Fruit fly (Drosophila melanogaster): ENCODE data around the gene CG43739.
A peak's percentile ranks its signal among the peaks of the same experiment; 100 is the strongest.

Gene CG43739

dm6 chr2L:20844381-20844780 is 74.3 kb downstream of the CG43739 start:
- no peak for TF ChIP-seq Hr39 (optimal IDR thresholded peaks at IDR 0.05)
- no peak for TF ChIP-seq oc (tag; optimal IDR thresholded peaks at IDR 0.05)
- 0 out of 3 replicates have a peak, but pooled peaks have one; percentile 9 for TF ChIP-seq ci (GFP tag; IDR thresholded peaks at IDR 0.05)
- no peak for TF ChIP-seq CG17328 (GFP tag; IDR thresholded peaks at IDR 0.05)
- no peak for TF ChIP-seq gce (GFP tag; IDR thresholded peaks at IDR 0.05)
- TF ChIP-seq CG9215 (GFP tag; IDR thresholded peaks at IDR 0.05), result no peak
- TF ChIP-seq dati (GFP tag; IDR thresholded peaks at IDR 0.05), result no peak
- TF ChIP-seq CG3163 (GFP tag; optimal IDR thresholded peaks at IDR 0.05), result no peak
- TF ChIP-seq Sox102F (GFP tag; optimal IDR thresholded peaks at IDR 0.05), result peak; percentile 5
- no peak for TF ChIP-seq ase (GFP tag; IDR thresholded peaks at IDR 0.05)
- TF ChIP-seq E2f2 (GFP tag; IDR thresholded peaks at IDR 0.05), result no peak
- TF ChIP-seq insv (GFP tag; optimal IDR thresholded peaks at IDR 0.05), result no peak
- TF ChIP-seq CG9437 (GFP tag; optimal IDR thresholded peaks at IDR 0.05), result no peak
- TF ChIP-seq NfI (GFP tag; optimal IDR thresholded peaks at IDR 0.05), result no peak
- no peak for TF ChIP-seq Rx (GFP tag; IDR thresholded peaks at IDR 0.05)
- TF ChIP-seq Elba2 (GFP tag; optimal IDR thresholded peaks at IDR 0.05), result no peak
- TF ChIP-seq CG13894 (tag; optimal IDR thresholded peaks at IDR 0.05), result no peak
- TF ChIP-seq tap (tag; optimal IDR thresholded peaks at IDR 0.05), result no peak
- TF ChIP-seq Drgx (GFP tag; IDR thresholded peaks at IDR 0.05), result peak; percentile 49; the same call in 1 of the 2 replicates
- TF ChIP-seq CG13123 (GFP tag; optimal IDR thresholded peaks at IDR 0.05), result no peak
- peak; percentile 19 for TF ChIP-seq Med (GFP tag)
- no peak for TF ChIP-seq Awh (GFP tag; IDR thresholded peaks at IDR 0.05)

- no peak for TF ChIP-seq dmrt11E (tag; optimal IDR thresholded peaks at IDR 0.05)
- no peak for TF ChIP-seq corto (GFP tag; optimal IDR thresholded peaks at IDR 0.05)
- no peak for TF ChIP-seq Blimp-1 (GFP tag; optimal IDR thresholded peaks at IDR 0.05)
- no peak for TF ChIP-seq CG11723 (GFP tag; optimal IDR thresholded peaks at IDR 0.05)
- no peak for TF ChIP-seq gfzf (GFP tag; optimal IDR thresholded peaks at IDR 0.05)
- no peak for TF ChIP-seq CG3838 (GFP tag; optimal IDR thresholded peaks at IDR 0.05)
- TF ChIP-seq unpg (GFP tag; optimal IDR thresholded peaks at IDR 0.05), result no peak
- peak; percentile 1 for TF ChIP-seq HLHmδ (GFP tag; optimal IDR thresholded peaks at IDR 0.05)
- TF ChIP-seq hkb (optimal IDR thresholded peaks at IDR 0.05), result no peak
- no peak for TF ChIP-seq hkb (GFP tag; IDR thresholded peaks at IDR 0.05)
- peak; percentile 40; the same call in 1 of the 2 replicates for TF ChIP-seq wdn (GFP tag; IDR thresholded peaks at IDR 0.05)
- no peak for TF ChIP-seq Myb (GFP tag; optimal IDR thresholded peaks at IDR 0.05)
- no peak for TF ChIP-seq CG5180 (GFP tag; optimal IDR thresholded peaks at IDR 0.05)
- no peak for TF ChIP-seq CG7786 (GFP tag; optimal IDR thresholded peaks at IDR 0.05)
- TF ChIP-seq CTCF (GFP tag; optimal IDR thresholded peaks at IDR 0.05), result no peak
- TF ChIP-seq ken (GFP tag; IDR thresholded peaks at IDR 0.05), result no peak
- no peak for TF ChIP-seq CG7963 (GFP tag; IDR thresholded peaks at IDR 0.05; ENCODE audit: partially characterized antibody)
- no peak for TF ChIP-seq CG14441 (GFP tag; IDR thresholded peaks at IDR 0.05)
- no peak for TF ChIP-seq MESR4 (GFP tag; optimal IDR thresholded peaks at IDR 0.05)
- no peak for TF ChIP-seq CG12104 (GFP tag; optimal IDR thresholded peaks at IDR 0.05)
- TF ChIP-seq danr (GFP tag; IDR thresholded peaks at IDR 0.05), result no peak
- no peak for TF ChIP-seq shn (GFP tag; optimal IDR thresholded peaks at IDR 0.05)
- TF ChIP-seq CG11085 (GFP tag; IDR thresholded peaks at IDR 0.05), result no peak
- no peak for TF ChIP-seq Asciz (GFP tag; optimal IDR thresholded peaks at IDR 0.05)
- no peak for TF ChIP-seq cg (GFP tag; optimal IDR thresholded peaks at IDR 0.05)
- no peak for TF ChIP-seq CG11560 (tag; IDR thresholded peaks at IDR 0.05)
- no peak for TF ChIP-seq sna (GFP tag; IDR thresholded peaks at IDR 0.05; ENCODE audit: partially characterized antibody)
- no peak for TF ChIP-seq tll (GFP tag; optimal IDR thresholded peaks at IDR 0.05)
- TF ChIP-seq fd64A (GFP tag; optimal IDR thresholded peaks at IDR 0.05), result no peak
- peak; percentile 37 for TF ChIP-seq odd (GFP tag; optimal IDR thresholded peaks at IDR 0.05)
- peak; percentile 53 for TF ChIP-seq lab (GFP tag; optimal IDR thresholded peaks at IDR 0.05)
These were observed 78.2 kb downstream of the CG43739 start, which contains the start of gene CG31676 for dm6 chr2L:20840462-20841038. Gene CG31676 (plus strand): TSS chr2L:20840750.
